Fruit fly (Drosophila melanogaster) whole organism, adult: ENCODE data around the gene mbo.

ENCODE experiments used
- CG11617 ChIP-seq: fragments of 200-800 bp; sonication (Bioruptor generic); optimal IDR thresholded peaks from 2 replicates; lab custom pipeline; 2017; ENCODE audit warnings: mild to moderate bottlenecking, missing biosample characterization, missing genetic modification reagents, missing genetic modification characterization
- CG12768 ChIP-seq: fragments of 200-800 bp; sonication (Bioruptor generic); optimal IDR thresholded peaks from 2 replicates; lab custom pipeline; 2017; ENCODE audit warnings: missing biosample characterization, missing genetic modification characterization, mild to moderate bottlenecking, moderate library complexity, missing genetic modification reagents
- CG14711 ChIP-seq: fragments of 200-800 bp; sonication (Bioruptor generic); optimal IDR thresholded peaks from 2 replicates; lab custom pipeline; 2018; ENCODE audit warnings: missing biosample characterization, mild to moderate bottlenecking, missing genetic modification characterization, moderate library complexity
- CG33017 ChIP-seq: fragments of 200-800 bp; sonication (Bioruptor generic); optimal IDR thresholded peaks from 2 replicates; lab custom pipeline; 2018; ENCODE audit warnings: missing biosample characterization, mild to moderate bottlenecking, missing genetic modification characterization, moderate library complexity
- cic ChIP-seq: fragments of 200-800 bp; sonication (Bioruptor generic); optimal IDR thresholded peaks from 2 replicates; lab custom pipeline; 2017; ENCODE audit warnings: missing biosample characterization, mild to moderate bottlenecking, missing genetic modification characterization, moderate library complexity
- kay ChIP-seq: fragments of 200-800 bp; sonication (Bioruptor generic); peaks from one replicate; lab custom pipeline; 2016; ENCODE audit warnings: missing biosample characterization, missing genetic modification characterization, borderline replicate concordance
- ovo ChIP-seq: fragments of 200-800 bp; sonication (Bioruptor generic); optimal IDR thresholded peaks from 2 replicates; lab custom pipeline; 2016; ENCODE audit warnings: missing biosample characterization, missing genetic modification characterization

DNA sequence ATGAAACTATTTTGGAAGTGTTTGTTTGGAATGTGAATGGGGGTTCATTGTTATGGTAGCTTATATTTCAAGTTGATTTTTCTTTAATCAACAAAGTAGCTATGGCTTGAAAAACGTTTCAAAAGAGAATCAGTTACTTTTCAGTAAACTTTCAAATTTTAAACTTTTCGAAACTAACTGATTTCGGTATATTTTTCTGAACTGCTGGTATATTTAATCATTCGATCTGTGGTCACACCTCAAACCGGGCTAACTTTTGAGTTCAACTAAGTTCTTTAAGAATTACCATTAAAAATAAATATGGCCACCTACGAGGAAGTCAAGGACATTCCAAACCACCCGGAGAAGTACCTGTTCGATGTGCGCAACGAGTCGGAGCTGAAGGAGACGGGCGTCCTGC lies 26.0 kb upstream of the mbo start, which contains the start of gene CG12279:
- TF ChIP-seq kay (no peak), ovo (GFP tag; lab: Kevin White, UChicago) (no peak), cic (no peak), CG33017 (tag; lab: Kevin White, UChicago) (no peak), CG11617 (no peak), CG12768 (GFP tag; lab: Kevin White, UChicago) (no peak), CG14711 (no peak)
